Worm (Caenorhabditis elegans): ENCODE results near the gene T25D1.2.
"Not testable (repeated sequence)": the region's sequence is repeated elsewhere in the genome, so short reads cannot be mapped to it uniquely, and the experiment has no call there.

Gene T25D1.2

DNA sequence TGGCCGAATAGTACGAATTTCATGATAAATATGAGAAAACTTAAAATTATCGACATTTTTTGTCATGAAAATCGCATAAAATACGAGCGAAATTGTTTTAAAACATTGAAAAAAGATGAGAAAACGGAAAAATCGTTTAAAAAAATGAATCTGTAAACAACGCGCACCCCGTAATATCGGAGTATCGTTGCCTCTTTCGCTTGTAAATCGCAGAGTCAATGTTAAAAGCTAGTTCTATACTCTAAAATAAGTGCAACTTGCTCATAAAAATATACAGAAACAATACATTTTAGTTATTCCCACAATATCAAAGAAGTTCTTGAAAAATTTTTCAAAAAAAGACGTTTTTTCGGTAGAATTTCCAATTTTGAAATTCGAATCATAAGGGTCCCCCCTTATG lies 5.8 kb upstream of the T25D1.2 start:
- peak; percentile 64 for TF ChIP-seq T20F7.1 (GFP tag; optimal IDR thresholded peaks at IDR 0.05)

DNA sequence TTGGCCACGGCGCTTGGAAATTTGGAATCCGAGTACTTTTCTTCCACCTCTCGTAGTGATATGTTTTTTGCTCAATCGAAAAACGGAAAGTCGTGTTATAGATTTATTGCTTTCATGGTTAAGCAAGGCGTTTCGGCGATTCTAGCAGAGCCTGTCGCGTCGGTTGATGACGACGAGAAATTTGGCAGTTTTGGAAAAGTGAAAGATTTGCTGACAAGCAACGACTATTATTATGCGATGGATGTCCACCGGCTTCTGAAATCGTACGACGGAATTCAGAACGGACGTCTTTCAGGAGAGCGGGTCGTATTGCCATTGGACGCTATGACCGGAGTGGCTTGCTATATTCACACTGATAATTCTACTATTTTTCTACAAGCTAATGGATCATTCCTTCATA lies 3.4 kb downstream of the T25D1.2 start:
- TF ChIP-seq hmg-1.1 (GFP tag; IDR thresholded peaks at IDR 0.05) (no peak), unc-62 (GFP tag; optimal IDR thresholded peaks at IDR 0.05 in 1 of 2) (peak in 1 of 2 experiments; percentile 96), unc-62 (tag; optimal IDR thresholded peaks at IDR 0.05) (no peak)

- TF ChIP-seq hif-1 (tag; optimal IDR thresholded peaks at IDR 0.05), result no peak
- TF ChIP-seq zfp-3 (GFP tag; conservative IDR thresholded peaks at IDR 0.05), result no peak
- TF ChIP-seq F37D6.2 (tag; optimal IDR thresholded peaks at IDR 0.05), result no peak
- no peak for TF ChIP-seq mep-1 (tag; optimal IDR thresholded peaks at IDR 0.05)
- no peak for TF ChIP-seq vab-7 (GFP tag; IDR thresholded peaks at IDR 0.05)
- TF ChIP-seq php-3 (GFP tag; IDR thresholded peaks at IDR 0.05), result no peak
Measured at ce11 chrX:16519517-16519916, 4.2 kb downstream of the T25D1.2 start, which contains the start of gene T25D1.1. Gene T25D1.1, plus strand, starts transcription at chrX:16519817.

ce11 chrX:16521722-16522121 lies 6.4 kb downstream of the T25D1.2 start:
- TF ChIP-seq R02D3.7 (tag; optimal IDR thresholded peaks at IDR 0.05) (no peak), vab-7 (GFP tag; IDR thresholded peaks at IDR 0.05) (no peak), zag-1 (tag; optimal IDR thresholded peaks at IDR 0.05) (no peak), ZK546.5 (tag; optimal IDR thresholded peaks at IDR 0.05) (no peak), zip-2 (tag; optimal IDR thresholded peaks at IDR 0.05) (no peak), F49E8.2 (tag; optimal IDR thresholded peaks at IDR 0.05; ENCODE audit: borderline replicate concordance) (no peak), T20F7.1 (GFP tag; optimal IDR thresholded peaks at IDR 0.05) (no peak), daf-8 (GFP tag; IDR thresholded peaks at IDR 0.05) (no peak), nhr-42 (GFP tag; IDR thresholded peaks at IDR 0.05) (no peak), F26F4.8 (GFP tag; conservative IDR thresholded peaks at IDR 0.05) (no peak), hmg-1.1 (GFP tag; IDR thresholded peaks at IDR 0.05) (no peak), dmd-9 (GFP tag; IDR thresholded peaks at IDR 0.05) (no peak), daf-12 (tag; optimal IDR thresholded peaks at IDR 0.05) (no peak), mes-2 (tag; optimal IDR thresholded peaks at IDR 0.05; ENCODE audit: poor library complexity, severe bottlenecking) (no peak), zfp-2 (tag; optimal IDR thresholded peaks at IDR 0.05) (no peak), nhr-41 (GFP tag; IDR thresholded peaks at IDR 0.05) (no peak), mxl-2 (GFP tag; conservative IDR thresholded peaks at IDR 0.05) (no peak)

DNA sequence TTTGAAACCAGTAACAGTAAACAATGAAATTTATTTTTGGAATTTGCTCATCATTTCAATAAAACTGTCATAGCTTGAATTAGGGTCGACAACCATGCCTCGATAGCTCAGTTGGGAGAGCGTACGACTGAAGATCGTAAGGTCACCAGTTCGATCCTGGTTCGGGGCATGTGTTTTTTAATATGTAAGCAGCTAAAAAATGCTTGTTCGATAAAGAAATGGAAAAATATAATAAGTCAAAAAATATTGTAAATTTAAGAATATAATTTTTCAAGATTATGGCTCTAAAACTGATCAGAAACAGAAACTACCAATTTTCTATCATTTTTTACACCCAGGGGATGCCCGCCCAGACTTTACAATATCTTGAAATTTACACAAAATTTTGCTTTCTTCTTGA lies 8.5 kb downstream of the T25D1.2 start:
- peak; percentile 15; the same call in 1 of the 2 replicates for TF ChIP-seq pha-4 (GFP tag; IDR thresholded peaks at IDR 0.05)
- TF ChIP-seq pha-4 (tag; optimal IDR thresholded peaks at IDR 0.05), result not testable (repeated sequence)

DNA sequence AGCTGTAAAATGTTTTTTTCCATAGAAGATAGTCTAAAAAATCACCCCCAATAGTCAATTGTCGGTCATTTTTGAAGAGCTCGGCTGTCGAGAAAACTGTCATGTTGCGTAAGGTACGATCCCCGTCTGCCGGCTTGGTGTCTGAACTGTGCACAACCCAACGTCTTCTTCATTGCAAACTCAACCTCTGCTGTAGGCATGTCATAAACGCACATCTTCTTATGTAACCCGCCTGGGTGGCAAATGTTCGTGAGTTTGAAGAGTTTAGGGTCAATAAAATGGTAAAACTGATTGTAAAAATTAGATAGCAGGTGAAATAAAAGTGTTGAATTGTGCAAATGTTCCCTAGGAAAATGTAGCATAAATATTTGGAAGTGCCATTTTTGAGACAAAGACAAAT lies 8.9 kb downstream of the T25D1.2 start:
- no peak for TF ChIP-seq F37D6.2 (tag; optimal IDR thresholded peaks at IDR 0.05)

DNA sequence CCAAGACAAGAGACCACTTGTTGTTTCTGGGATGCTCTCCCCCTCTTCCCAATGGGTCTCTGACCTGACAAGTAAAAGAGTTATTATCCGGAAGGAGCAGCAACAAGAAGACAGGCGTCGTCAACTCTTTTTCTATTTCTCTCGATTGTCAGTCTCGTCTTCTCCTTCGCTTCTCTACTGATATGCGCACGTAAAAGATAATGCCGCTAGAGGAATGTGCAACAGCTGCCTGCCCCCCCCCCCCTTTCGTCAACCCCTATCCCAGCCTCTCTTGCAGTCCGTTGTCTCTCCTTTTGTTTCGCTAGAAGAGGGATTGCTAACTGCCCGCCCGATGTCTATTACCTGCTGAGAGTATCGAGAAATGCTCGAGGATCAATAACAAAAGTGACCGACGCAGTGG lies 10.3 kb downstream of the T25D1.2 start:
- TF ChIP-seq tra-1 (GFP tag; IDR thresholded peaks at IDR 0.05), result no peak
- TF ChIP-seq aly-2 (tag; optimal IDR thresholded peaks at IDR 0.05), result no peak
- no peak for TF ChIP-seq F10B5.3 (tag; optimal IDR thresholded peaks at IDR 0.05)
- no peak for TF ChIP-seq ZK546.5 (tag; optimal IDR thresholded peaks at IDR 0.05)
- no peak for TF ChIP-seq nhr-48 (tag; optimal IDR thresholded peaks at IDR 0.05)
- no peak for TF ChIP-seq rbr-2 (tag; optimal IDR thresholded peaks at IDR 0.05)
- no peak for TF ChIP-seq nhr-6 (tag; optimal IDR thresholded peaks at IDR 0.05)
- no peak for TF ChIP-seq egl-27 (tag; optimal IDR thresholded peaks at IDR 0.05)
- no peak for TF ChIP-seq nhr-102 (tag; optimal IDR thresholded peaks at IDR 0.05)
- no peak for TF ChIP-seq ceh-44 (GFP tag; IDR thresholded peaks at IDR 0.05)
- TF ChIP-seq jun-1 (tag; optimal IDR thresholded peaks at IDR 0.05), result no peak
- no peak for TF ChIP-seq aha-1 (tag)
- no peak for TF ChIP-seq nhr-25 (tag; optimal IDR thresholded peaks at IDR 0.05; ENCODE audit: borderline replicate concordance, insufficient read depth)
- TF ChIP-seq ces-1 (GFP tag; optimal IDR thresholded peaks at IDR 0.05), result no peak
- TF ChIP-seq mdt-29 (GFP tag; IDR thresholded peaks at IDR 0.05), result no peak
- peak; percentile 55 for TF ChIP-seq hlh-11 (tag; optimal IDR thresholded peaks at IDR 0.05)
- no peak for TF ChIP-seq hif-1 (tag; optimal IDR thresholded peaks at IDR 0.05)
- no peak for TF ChIP-seq duxl-1 (tag; optimal IDR thresholded peaks at IDR 0.05; ENCODE audit: poor library complexity)
